Worm (Caenorhabditis elegans) whole organism, L4 larva: ENCODE data around the gene asp-3.
A peak's percentile ranks its signal among the peaks of the same experiment; 100 is the strongest.

ENCODE experiments used
- D1046.2 ChIP-seq: fragments of 200-800 bp; sonication (Bioruptor generic); IDR thresholded peaks from 2 replicates; pipeline ENCODE4 v1.3.6; 2022; ENCODE audit warnings: missing genetic modification characterization, missing compliant biosample characterization
- F10B5.3 ChIP-seq: sonication (generic microtip); optimal IDR thresholded peaks from 2 replicates; lab custom pipeline; 2016; ENCODE audit warnings: mild to moderate bottlenecking, missing genetic modification characterization, missing compliant biosample characterization
- R02D3.7 ChIP-seq: fragments of 150-350 bp; sonication (generic microtip); optimal IDR thresholded peaks from 3 replicates; lab custom pipeline; 2014; ENCODE audit warnings: missing biosample characterization, missing genetic modification characterization
- aha-1 ChIP-seq: fragments of 150-350 bp; peaks from one replicate; lab custom pipeline; 2014; ENCODE audit warnings: missing biosample characterization, missing genetic modification characterization
- aly-2 ChIP-seq: sonication (generic microtip); optimal IDR thresholded peaks from 2 replicates; lab custom pipeline; 2018; ENCODE audit warnings: missing biosample characterization, missing genetic modification characterization
- ama-1 ChIP-seq: fragments of 150-350 bp; optimal IDR thresholded peaks from 2 replicates; lab custom pipeline; 2014; ENCODE audit warnings: inconsistent platforms, mixed read lengths
- arid-1 ChIP-seq: fragments of 200-800 bp; sonication (Bioruptor generic); conservative IDR thresholded peaks from 2 replicates; pipeline ENCODE4 v1.3.6; 2022; ENCODE audit warnings: missing genetic modification reagents, missing genetic modification characterization, missing compliant biosample characterization
- attf-4 ChIP-seq: sonication (generic microtip); optimal IDR thresholded peaks from 3 replicates; lab custom pipeline; 2017; ENCODE audit warnings: missing biosample characterization, missing genetic modification characterization
- ceh-20 ChIP-seq: fragments of 200-800 bp; sonication (Bioruptor generic); IDR thresholded peaks from 2 replicates; pipeline ENCODE4 v1.3.6; 2022; ENCODE audit warnings: missing genetic modification reagents, missing genetic modification characterization, missing compliant biosample characterization
- ceh-28 ChIP-seq: fragments of 150-350 bp; optimal IDR thresholded peaks from 2 replicates; lab custom pipeline; 2014; ENCODE audit warnings: missing biosample characterization, missing genetic modification reagents, missing genetic modification characterization
- ceh-32 ChIP-seq: sonication (generic microtip); optimal IDR thresholded peaks from 2 replicates; lab custom pipeline; 2016; ENCODE audit warnings: mild to moderate bottlenecking, missing genetic modification characterization, missing compliant biosample characterization; ENCODE audit not compliant: poor library complexity
- ceh-44 ChIP-seq: fragments of 200-800 bp; sonication (Bioruptor generic); IDR thresholded peaks from 2 replicates; pipeline ENCODE4 v1.3.6; 2022; ENCODE audit warnings: missing genetic modification reagents, missing genetic modification characterization, missing compliant biosample characterization
- cey-2 ChIP-seq: sonication (generic microtip); optimal IDR thresholded peaks from 3 replicates; lab custom pipeline; 2017; ENCODE audit warnings: missing genetic modification characterization, mild to moderate bottlenecking, missing compliant biosample characterization, antibody characterized with exemption, borderline replicate concordance; ENCODE audit not compliant: insufficient read depth
- ctbp-1 ChIP-seq: fragments of 200-800 bp; sonication (Bioruptor generic); IDR thresholded peaks from 2 replicates; pipeline ENCODE4 v1.3.6; 2022; ENCODE audit warnings: missing genetic modification reagents, missing genetic modification characterization, missing compliant biosample characterization
- daf-12 ChIP-seq: fragments of 150-350 bp; optimal IDR thresholded peaks from 2 replicates; lab custom pipeline; 2014; ENCODE audit warnings: missing biosample characterization, missing genetic modification reagents, missing genetic modification characterization
- dmd-6 ChIP-seq: fragments of 200-800 bp; sonication (Bioruptor generic); IDR thresholded peaks from 2 replicates; pipeline ENCODE4 v1.3.6; 2022; ENCODE audit warnings: missing genetic modification reagents, missing genetic modification characterization, missing compliant biosample characterization
- dmd-8 ChIP-seq: fragments of 200-800 bp; sonication (Bioruptor generic); IDR thresholded peaks from 2 replicates; pipeline ENCODE4 v1.3.6; 2022; ENCODE audit warnings: missing genetic modification characterization, missing compliant biosample characterization
- dve-1 ChIP-seq: sonication (generic microtip); optimal IDR thresholded peaks from 2 replicates; lab custom pipeline; 2017; ENCODE audit warnings: antibody characterized with exemption, mild to moderate bottlenecking, missing genetic modification characterization, missing compliant biosample characterization; ENCODE audit not compliant: insufficient read depth
- egl-43 ChIP-seq: fragments of 200-800 bp; sonication (Bioruptor generic); IDR thresholded peaks from 2 replicates; pipeline ENCODE4 v1.3.6; 2022; ENCODE audit warnings: missing genetic modification reagents, missing genetic modification characterization, missing compliant biosample characterization
- fos-1 ChIP-seq: fragments of 150-350 bp; optimal IDR thresholded peaks from 2 replicates; lab custom pipeline; 2014; ENCODE audit warnings: missing biosample characterization, missing genetic modification characterization
- hlh-11 ChIP-seq: fragments of 200-800 bp; sonication (Bioruptor generic); optimal IDR thresholded peaks from 2 replicates; lab custom pipeline; 2018; ENCODE audit warnings: mild to moderate bottlenecking, missing genetic modification characterization, missing compliant biosample characterization
- hmg-1.1 ChIP-seq: fragments of 200-800 bp; sonication (Bioruptor generic); IDR thresholded peaks from 2 replicates; pipeline ENCODE4 v1.3.6; 2022; ENCODE audit warnings: missing genetic modification reagents, missing genetic modification characterization, missing compliant biosample characterization
- jun-1 ChIP-seq: fragments of 150-350 bp; optimal IDR thresholded peaks from 2 replicates; lab custom pipeline; 2014; ENCODE audit warnings: missing biosample characterization, missing genetic modification reagents, missing genetic modification characterization
- lin-1 ChIP-seq: fragments of 200-800 bp; sonication (Bioruptor generic); IDR thresholded peaks from 2 replicates; pipeline ENCODE4 v1.3.6; 2022; ENCODE audit warnings: missing genetic modification reagents, missing genetic modification characterization, missing compliant biosample characterization
- lin-29 ChIP-seq: fragments of 200-800 bp; sonication (Bioruptor generic); IDR thresholded peaks from 2 replicates; pipeline ENCODE4 v1.3.6; 2022; ENCODE audit warnings: missing genetic modification reagents, missing genetic modification characterization, missing compliant biosample characterization
- lin-38 ChIP-seq: fragments of 200-800 bp; sonication (Bioruptor generic); IDR thresholded peaks from 2 replicates; pipeline ENCODE4 v1.3.6; 2022; ENCODE audit warnings: missing genetic modification reagents, missing genetic modification characterization, missing compliant biosample characterization
- madf-5 ChIP-seq, 2 experiments: fragments of 200-800 bp; sonication (Bioruptor generic); IDR thresholded peaks; 2 replicates each; pipeline ENCODE4 v1.3.6; 2022; ENCODE audit warnings: missing compliant biosample characterization in 2 of 2, missing genetic modification characterization in 2 of 2
- mdl-1 ChIP-seq, 2 experiments: fragments of 150-350 bp in 1 of 2; sonication (generic microtip) in 1 of 2; optimal IDR thresholded peaks; 2 replicates each; lab custom pipeline; 2014 to 2017; ENCODE audit warnings: missing biosample characterization in 2 of 2, missing genetic modification characterization in 2 of 2
- mdt-29 ChIP-seq: fragments of 200-800 bp; sonication (Bioruptor generic); IDR thresholded peaks from 2 replicates; pipeline ENCODE4 v1.3.6; 2022; ENCODE audit warnings: missing genetic modification reagents, missing genetic modification characterization, missing compliant biosample characterization
- mes-2 ChIP-seq: sonication (generic microtip); optimal IDR thresholded peaks from 2 replicates; lab custom pipeline; 2016; ENCODE audit warnings: missing genotype, mild to moderate bottlenecking, missing genetic modification characterization, missing compliant biosample characterization; ENCODE audit not compliant: poor library complexity, severe bottlenecking
- mxl-2 ChIP-seq: fragments of 200-800 bp; sonication (Bioruptor generic); conservative IDR thresholded peaks from 2 replicates; pipeline ENCODE4 v1.3.6; 2022; ENCODE audit warnings: missing genetic modification reagents, missing genetic modification characterization, missing compliant biosample characterization
- nhr-102 ChIP-seq: sonication (generic microtip); optimal IDR thresholded peaks from 2 replicates; lab custom pipeline; 2016; ENCODE audit warnings: mild to moderate bottlenecking, missing genetic modification characterization, moderate library complexity, missing compliant biosample characterization
- nhr-111 ChIP-seq: fragments of 200-800 bp; sonication (Bioruptor generic); optimal IDR thresholded peaks from 2 replicates; lab custom pipeline; 2018; ENCODE audit warnings: mild to moderate bottlenecking, missing genetic modification characterization, missing compliant biosample characterization
- nhr-237 ChIP-seq: sonication (generic microtip); optimal IDR thresholded peaks from 2 replicates; lab custom pipeline; 2017; ENCODE audit warnings: missing biosample characterization, missing genetic modification characterization
- nhr-41 ChIP-seq: fragments of 200-800 bp; sonication (Bioruptor generic); IDR thresholded peaks from 2 replicates; pipeline ENCODE4 v1.3.6; 2022; ENCODE audit warnings: missing genetic modification reagents, missing genetic modification characterization, missing compliant biosample characterization
- nhr-48 ChIP-seq: sonication (generic microtip); optimal IDR thresholded peaks from 2 replicates; lab custom pipeline; 2016; ENCODE audit warnings: mild to moderate bottlenecking, missing genetic modification characterization, missing compliant biosample characterization
- nhr-6 ChIP-seq: fragments of 150-350 bp; optimal IDR thresholded peaks from 2 replicates; lab custom pipeline; 2014; ENCODE audit warnings: missing biosample characterization, missing genetic modification characterization
- nhr-77 ChIP-seq: fragments of 150-350 bp; optimal IDR thresholded peaks from 2 replicates; lab custom pipeline; 2014; ENCODE audit warnings: missing biosample characterization, missing genetic modification characterization
- pqm-1 ChIP-seq: sonication (generic microtip); optimal IDR thresholded peaks from 2 replicates; lab custom pipeline; 2017; ENCODE audit warnings: missing biosample characterization, missing genetic modification characterization
- rbr-2 ChIP-seq: sonication (generic microtip); optimal IDR thresholded peaks from 2 replicates; lab custom pipeline; 2016; ENCODE audit warnings: missing genotype, missing genetic modification characterization, missing compliant biosample characterization
- set-16 ChIP-seq: fragments of 200-800 bp; sonication (Bioruptor generic); IDR thresholded peaks from 2 replicates; pipeline ENCODE4 v1.3.6; 2022; ENCODE audit warnings: missing genetic modification reagents, missing genetic modification characterization, missing compliant biosample characterization
- skn-1 ChIP-seq: fragments of 150-350 bp; optimal IDR thresholded peaks from 2 replicates; lab custom pipeline; 2014; ENCODE audit warnings: missing biosample characterization, missing genetic modification characterization
- unc-39 ChIP-seq: sonication (generic microtip); optimal IDR thresholded peaks from 2 replicates; lab custom pipeline; 2017; ENCODE audit warnings: missing biosample characterization, missing genetic modification characterization
- unc-62 ChIP-seq, 3 experiments: fragments of 150-350 bp in 1 of 3; sonication (generic microtip); optimal IDR thresholded peaks in 2 of 3; peaks in 1 of 3; 1 replicate in 1 of 3; 2 replicates in 2 of 3; lab custom pipeline; 2014 to 2017; ENCODE audit warnings: missing biosample characterization in 3 of 3, missing genetic modification characterization in 3 of 3, missing genetic modification reagents in 3 of 3, missing genotype in 1 of 3
- zag-1 ChIP-seq: fragments of 150-350 bp; optimal IDR thresholded peaks from 2 replicates; lab custom pipeline; 2014; ENCODE audit warnings: missing biosample characterization, missing genetic modification characterization
- zfp-2 ChIP-seq: sonication (generic microtip); optimal IDR thresholded peaks from 2 replicates; lab custom pipeline; 2016; ENCODE audit warnings: mild to moderate bottlenecking, missing genetic modification characterization, missing compliant biosample characterization
- zip-2 ChIP-seq: fragments of 150-350 bp; optimal IDR thresholded peaks from 2 replicates; lab custom pipeline; 2014; ENCODE audit warnings: missing biosample characterization, missing genetic modification characterization
- ztf-7 ChIP-seq: fragments of 150-350 bp; optimal IDR thresholded peaks from 2 replicates; lab custom pipeline; 2014; ENCODE audit warnings: missing biosample characterization, missing genetic modification characterization

asp-3 gene

ce11 chrX:6749124-6749822 is 41.6 kb upstream of the asp-3 start (continued):
- peak; percentile 62 for TF ChIP-seq nhr-6
- TF ChIP-seq mdl-1 (tag; optimal IDR thresholded peaks at IDR 0.05; lab: Kevin White, UChicago): peak in 1 of 2 experiments; percentile 100
- no peak for TF ChIP-seq unc-39 (tag; lab: Kevin White, UChicago)
- no peak for TF ChIP-seq zfp-2 (tag; lab: Kevin White, UChicago)
- TF ChIP-seq ceh-28 (tag; lab: Kevin White, UChicago): no peak
- no peak for TF ChIP-seq nhr-41 (GFP tag; lab: Robert Waterston, UW)
- TF ChIP-seq lin-38 (GFP tag; lab: Robert Waterston, UW): no peak
- peak; percentile 43 for TF ChIP-seq rbr-2
- TF ChIP-seq lin-29: peak; percentile 63
- TF ChIP-seq nhr-48 (tag; lab: Kevin White, UChicago): peak; percentile 98
- TF ChIP-seq R02D3.7: no peak
- no peak for TF ChIP-seq ceh-32 (tag; lab: Kevin White, UChicago)
- peak; percentile 99 for TF ChIP-seq hlh-11 (tag; lab: Kevin White, UChicago)
- TF ChIP-seq madf-5 (GFP tag; IDR thresholded peaks at IDR 0.05; lab: Robert Waterston, UW): no peak
- TF ChIP-seq set-16 (GFP tag; lab: Robert Waterston, UW): peak; percentile 64
- TF ChIP-seq cey-2 (tag; lab: Kevin White, UChicago): peak; percentile 75
- no peak for TF ChIP-seq attf-4 (tag; lab: Kevin White, UChicago)
- TF ChIP-seq nhr-102 (tag; lab: Kevin White, UChicago): peak; percentile 93
- peak; percentile 28 for TF ChIP-seq hmg-1.1 (GFP tag; lab: Robert Waterston, UW)
- 0 out of 2 replicates have a peak, but pooled peaks have one; percentile 31 for TF ChIP-seq D1046.2
- no peak for TF ChIP-seq nhr-237
- TF ChIP-seq dve-1 (tag; lab: Kevin White, UChicago): peak; percentile 82
- no peak for TF ChIP-seq pqm-1 (tag; lab: Kevin White, UChicago)
- no peak for TF ChIP-seq ceh-44 (GFP tag; lab: Robert Waterston, UW)
- TF ChIP-seq nhr-111 (GFP tag; lab: Kevin White, UChicago): no peak
- TF ChIP-seq daf-12 (tag; lab: Kevin White, UChicago): no peak
- peak in 1 of 2 experiments; percentile 98 for TF ChIP-seq unc-62 (GFP tag; optimal IDR thresholded peaks at IDR 0.05 in 1 of 2; lab: Kevin White, UChicago)
- no peak for TF ChIP-seq unc-62 (tag; optimal IDR thresholded peaks at IDR 0.05; lab: Kevin White, UChicago)

- peak; percentile 100 for TF ChIP-seq mxl-2
- no peak for TF ChIP-seq aly-2 (tag; lab: Kevin White, UChicago)
- peak; percentile 58 for TF ChIP-seq hmg-1.1 (GFP tag; lab: Robert Waterston, UW)
- no peak for TF ChIP-seq D1046.2
- no peak for TF ChIP-seq skn-1 (tag; lab: Kevin White, UChicago)
- peak; percentile 52; the same call in 1 of the 2 replicates for TF ChIP-seq ctbp-1 (GFP tag; lab: Robert Waterston, UW)
- TF ChIP-seq mes-2 (tag; lab: Kevin White, UChicago): peak; percentile 73
- TF ChIP-seq mdt-29 (GFP tag; lab: Robert Waterston, UW): peak; percentile 83
- TF ChIP-seq F10B5.3: peak; percentile 73
- TF ChIP-seq dve-1 (tag; lab: Kevin White, UChicago): peak; percentile 92
- peak; percentile 65 for TF ChIP-seq egl-43
- peak; percentile 25 for TF ChIP-seq ztf-7 (tag; lab: Kevin White, UChicago)
- peak; percentile 44; the same call in 1 of the 2 replicates for TF ChIP-seq lin-29
- TF ChIP-seq dmd-8: no peak
- peak; percentile 98 for TF ChIP-seq dmd-6 (GFP tag; lab: Robert Waterston, UW)
- TF ChIP-seq unc-62 (GFP tag; optimal IDR thresholded peaks at IDR 0.05 in 1 of 2; lab: Kevin White, UChicago): peak in 1 of 2 experiments; percentile 96
- TF ChIP-seq unc-62 (tag; optimal IDR thresholded peaks at IDR 0.05; lab: Kevin White, UChicago): no peak
- no peak for TF ChIP-seq ama-1 (lab: Kevin White, UChicago)
- 0 out of 2 replicates have a peak, but pooled peaks have one; percentile 47 for TF ChIP-seq ceh-20 (GFP tag; lab: Robert Waterston, UW)
- no peak for TF ChIP-seq fos-1
- TF ChIP-seq lin-1 (GFP tag; lab: Robert Waterston, UW): peak; percentile 87
- peak; percentile 75 for TF ChIP-seq jun-1 (tag; lab: Kevin White, UChicago)
- TF ChIP-seq nhr-77: peak; percentile 87
- peak; percentile 99 for TF ChIP-seq aha-1 (tag; lab: Kevin White, UChicago)
- no peak for TF ChIP-seq zag-1 (tag; lab: Kevin White, UChicago)
- 0 out of 2 replicates have a peak, but pooled peaks have one; percentile 39 for TF ChIP-seq arid-1
- TF ChIP-seq zip-2 (tag; lab: Kevin White, UChicago): peak; percentile 34
- peak; percentile 31 for TF ChIP-seq pqm-1 (tag; lab: Kevin White, UChicago)
These were observed 40.7 kb upstream of the asp-3 start for ce11 chrX:6750145-6750544.
